Worm (Caenorhabditis elegans) whole organism, L4 larva: Measurements from ENCODE around the gene Y39A3A.2.

Experiments used
- R02D3.7 ChIP-seq: fragments of 150-350 bp; sonication (generic microtip); optimal IDR thresholded peaks from 3 replicates; lab custom pipeline; 2014; ENCODE audit warnings: missing biosample characterization, missing genetic modification characterization
- ama-1 ChIP-seq: fragments of 150-350 bp; optimal IDR thresholded peaks from 2 replicates; lab custom pipeline; 2014; ENCODE audit warnings: inconsistent platforms, mixed read lengths
- arid-1 ChIP-seq: fragments of 200-800 bp; sonication (Bioruptor generic); conservative IDR thresholded peaks from 2 replicates; pipeline ENCODE4 v1.3.6; 2022; ENCODE audit warnings: missing genetic modification reagents, missing genetic modification characterization, missing compliant biosample characterization
- ceh-28 ChIP-seq: fragments of 150-350 bp; optimal IDR thresholded peaks from 2 replicates; lab custom pipeline; 2014; ENCODE audit warnings: missing biosample characterization, missing genetic modification reagents, missing genetic modification characterization
- ceh-44 ChIP-seq: fragments of 200-800 bp; sonication (Bioruptor generic); IDR thresholded peaks from 2 replicates; pipeline ENCODE4 v1.3.6; 2022; ENCODE audit warnings: missing genetic modification reagents, missing genetic modification characterization, missing compliant biosample characterization
- ctbp-1 ChIP-seq: fragments of 200-800 bp; sonication (Bioruptor generic); IDR thresholded peaks from 2 replicates; pipeline ENCODE4 v1.3.6; 2022; ENCODE audit warnings: missing genetic modification reagents, missing genetic modification characterization, missing compliant biosample characterization
- duxl-1 ChIP-seq: sonication (generic microtip); optimal IDR thresholded peaks from 2 replicates; lab custom pipeline; 2016; ENCODE audit warnings: mild to moderate bottlenecking, missing genetic modification characterization, moderate library complexity, missing compliant biosample characterization; ENCODE audit not compliant: poor library complexity
- lin-39 ChIP-seq: fragments of 150-350 bp; optimal IDR thresholded peaks from 2 replicates; lab custom pipeline; 2014; ENCODE audit warnings: missing biosample characterization, missing genetic modification reagents, missing genetic modification characterization
- nhr-28 ChIP-seq: fragments of 150-350 bp; optimal IDR thresholded peaks from 2 replicates; lab custom pipeline; 2014; ENCODE audit warnings: missing biosample characterization, missing genetic modification characterization
- nhr-76 ChIP-seq: fragments of 150-350 bp; optimal IDR thresholded peaks from 2 replicates; lab custom pipeline; 2014; ENCODE audit warnings: missing biosample characterization, missing genetic modification characterization
- nhr-77 ChIP-seq: fragments of 150-350 bp; optimal IDR thresholded peaks from 2 replicates; lab custom pipeline; 2014; ENCODE audit warnings: missing biosample characterization, missing genetic modification characterization
- pqm-1 ChIP-seq: sonication (generic microtip); optimal IDR thresholded peaks from 2 replicates; lab custom pipeline; 2017; ENCODE audit warnings: missing biosample characterization, missing genetic modification characterization
- snpc-4 ChIP-seq: fragments of 150-350 bp; optimal IDR thresholded peaks from 2 replicates; lab custom pipeline; 2014; ENCODE audit warnings: missing biosample characterization, missing genetic modification characterization
- unc-62 ChIP-seq, 3 experiments: fragments of 150-350 bp in 1 of 3; sonication (generic microtip); optimal IDR thresholded peaks in 2 of 3; peaks in 1 of 3; 1 replicate in 1 of 3; 2 replicates in 2 of 3; lab custom pipeline; 2014 to 2017; ENCODE audit warnings: missing biosample characterization in 3 of 3, missing genetic modification characterization in 3 of 3, missing genetic modification reagents in 3 of 3, missing genotype in 1 of 3

DNA sequence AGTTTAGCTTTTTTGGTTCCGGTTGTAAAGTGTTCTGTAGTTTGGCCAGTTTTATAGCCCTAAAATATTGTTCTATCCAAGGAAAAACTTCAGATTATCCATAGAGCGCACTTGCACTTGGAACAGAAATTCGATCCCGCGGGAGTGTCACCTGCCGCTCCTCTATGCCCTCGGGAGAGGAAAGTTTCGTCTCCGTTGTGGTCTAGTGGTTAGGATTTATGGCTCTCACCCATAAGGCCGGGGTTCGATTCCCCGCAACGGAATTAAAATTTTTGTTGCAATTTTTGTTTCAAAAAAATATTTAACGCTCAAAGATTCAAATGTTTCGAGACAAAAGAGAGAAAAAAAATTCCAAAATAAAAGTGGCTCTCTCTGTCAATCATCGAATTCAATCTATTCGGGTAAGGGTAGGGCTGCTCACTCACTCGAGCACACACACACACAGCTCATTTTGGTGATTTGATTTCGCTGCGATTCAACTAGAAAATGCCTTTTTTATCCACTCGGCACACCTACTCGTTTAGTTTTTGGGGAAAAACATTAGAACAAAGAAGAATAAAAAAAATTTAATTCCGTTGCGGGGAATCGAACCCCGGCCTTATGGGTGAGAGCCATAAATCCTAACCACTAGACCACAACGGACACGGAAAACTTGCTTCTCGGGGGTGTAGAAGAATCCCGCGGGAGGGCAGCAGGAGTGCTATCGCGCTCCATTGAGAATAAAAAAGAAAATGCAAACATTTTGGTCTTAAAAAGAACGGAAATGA, 25.0 kb downstream of the Y39A3A.2 start:
- TF ChIP-seq ama-1 (lab: Kevin White, UChicago) (no peak), lin-39 (tag; lab: Kevin White, UChicago) (no peak), pqm-1 (tag; lab: Kevin White, UChicago) (no peak), nhr-28 (tag; lab: Kevin White, UChicago) (no peak), R02D3.7 (tag; lab: Kevin White, UChicago) (no peak), nhr-77 (tag; lab: Kevin White, UChicago) (no peak), ctbp-1 (GFP tag; lab: Robert Waterston, UW) (peak; percentile 58), nhr-76 (tag; lab: Kevin White, UChicago) (no peak), unc-62 (GFP tag; optimal IDR thresholded peaks at IDR 0.05 in 1 of 2; lab: Kevin White, UChicago) (peak in 1 of 2 experiments; percentile 52), unc-62 (tag; optimal IDR thresholded peaks at IDR 0.05; lab: Kevin White, UChicago) (no peak), snpc-4 (tag; lab: Kevin White, UChicago) (no peak), duxl-1 (tag; lab: Kevin White, UChicago) (peak; percentile 57), ceh-44 (GFP tag; lab: Robert Waterston, UW) (peak; percentile 72; the same call in 1 of the 2 replicates), ceh-28 (tag; lab: Kevin White, UChicago) (no peak), arid-1 (GFP tag; lab: Robert Waterston, UW) (peak; percentile 68; the same call in 1 of the 2 replicates)
